Worm (Caenorhabditis elegans) whole organism, mixed stage, embryonic: ENCODE data around the gene ttr-5.
A peak's percentile ranks its signal among the peaks of the same experiment; 100 is the strongest.

Experiments used
- M03D4.4 ChIP-seq: sonication (generic microtip); optimal IDR thresholded peaks from 2 replicates; lab custom pipeline; 2017; ENCODE audit warnings: mild to moderate bottlenecking, missing genetic modification characterization, missing compliant biosample characterization
- bed-3 ChIP-seq: fragments of 200-800 bp; sonication (Bioruptor generic); optimal IDR thresholded peaks from 3 replicates; lab custom pipeline; 2018; ENCODE audit warnings: mild to moderate bottlenecking, missing genetic modification characterization, moderate library complexity, missing compliant biosample characterization
- blmp-1 ChIP-seq: fragments of 150-350 bp; optimal IDR thresholded peaks from 2 replicates; lab custom pipeline; 2014; ENCODE audit warnings: missing biosample characterization, missing genetic modification characterization
- ceh-39 ChIP-seq: fragments of 150-350 bp; optimal IDR thresholded peaks from 2 replicates; lab custom pipeline; 2014; ENCODE audit warnings: missing biosample characterization, missing genetic modification characterization
- ceh-43 ChIP-seq: fragments of 200-800 bp; sonication (Bioruptor generic); optimal IDR thresholded peaks from 2 replicates; lab custom pipeline; 2018; ENCODE audit warnings: mild to moderate bottlenecking, missing genetic modification characterization, moderate library complexity, missing compliant biosample characterization
- ceh-83 ChIP-seq: fragments of 200-800 bp; sonication (Bioruptor generic); optimal IDR thresholded peaks from 2 replicates; lab custom pipeline; 2018; ENCODE audit warnings: mild to moderate bottlenecking, missing genetic modification characterization, missing compliant biosample characterization
- ces-1 ChIP-seq: fragments of 150-350 bp; optimal IDR thresholded peaks from 2 replicates; lab custom pipeline; 2014; ENCODE audit warnings: missing biosample characterization, missing genetic modification reagents, missing genetic modification characterization
- cnd-1 ChIP-seq: fragments of 200-800 bp; sonication (Bioruptor generic); optimal IDR thresholded peaks from 2 replicates; lab custom pipeline; 2018; ENCODE audit warnings: mild to moderate bottlenecking, missing genetic modification characterization, missing compliant biosample characterization
- drap-1 ChIP-seq: fragments of 200-800 bp; sonication (Bioruptor generic); optimal IDR thresholded peaks from 3 replicates; lab custom pipeline; 2018; ENCODE audit warnings: mild to moderate bottlenecking, missing genetic modification characterization, missing compliant biosample characterization
- elt-1 ChIP-seq: sonication (generic microtip); optimal IDR thresholded peaks from 2 replicates; lab custom pipeline; 2017; ENCODE audit warnings: missing genetic modification characterization, mild to moderate bottlenecking, missing compliant biosample characterization, antibody characterized with exemption, moderate library complexity, borderline replicate concordance; ENCODE audit not compliant: insufficient read depth
- flh-1 ChIP-seq: fragments of 200-800 bp; sonication (Bioruptor generic); optimal IDR thresholded peaks from 2 replicates; lab custom pipeline; 2018; ENCODE audit warnings: mild to moderate bottlenecking, missing genetic modification characterization, moderate library complexity, missing compliant biosample characterization
- ham-2 ChIP-seq: fragments of 200-800 bp; sonication (Bioruptor generic); optimal IDR thresholded peaks from 2 replicates; lab custom pipeline; 2018; ENCODE audit warnings: mild to moderate bottlenecking, missing genetic modification characterization, missing compliant biosample characterization
- hlh-1 ChIP-seq: fragments of 150-350 bp; optimal IDR thresholded peaks from 2 replicates; lab custom pipeline; 2014; ENCODE audit warnings: missing biosample characterization, missing genetic modification reagents, missing genetic modification characterization
- lin-32 ChIP-seq: fragments of 200-800 bp; sonication (Bioruptor generic); optimal IDR thresholded peaks from 2 replicates; lab custom pipeline; 2018; ENCODE audit warnings: mild to moderate bottlenecking, missing genetic modification characterization, missing compliant biosample characterization
- lsy-2 ChIP-seq: fragments of 150-350 bp; optimal IDR thresholded peaks from 2 replicates; lab custom pipeline; 2014; ENCODE audit warnings: missing biosample characterization, missing genetic modification characterization
- mep-1 ChIP-seq: fragments of 150-350 bp; optimal IDR thresholded peaks from 2 replicates; lab custom pipeline; 2017; ENCODE audit warnings: missing biosample characterization, missing genetic modification reagents, missing genetic modification characterization, inconsistent platforms
- mls-2 ChIP-seq: sonication (generic microtip); optimal IDR thresholded peaks from 2 replicates; lab custom pipeline; 2016; ENCODE audit warnings: mild to moderate bottlenecking, missing genetic modification characterization, moderate library complexity, missing compliant biosample characterization
- nhr-2 ChIP-seq: fragments of 150-350 bp; optimal IDR thresholded peaks from 2 replicates; lab custom pipeline; 2014; ENCODE audit warnings: missing biosample characterization, missing genetic modification characterization
- nhr-237 ChIP-seq: fragments of 150-350 bp; optimal IDR thresholded peaks from 2 replicates; lab custom pipeline; 2014; ENCODE audit warnings: missing biosample characterization, missing genetic modification characterization
- nhr-28 ChIP-seq: fragments of 150-350 bp; optimal IDR thresholded peaks from 2 replicates; lab custom pipeline; 2014; ENCODE audit warnings: missing biosample characterization, missing genetic modification characterization
- nhr-76 ChIP-seq: sonication (generic microtip); optimal IDR thresholded peaks from 2 replicates; lab custom pipeline; 2017; ENCODE audit warnings: missing biosample characterization, missing genetic modification characterization
- pha-4 ChIP-seq: fragments of 150-350 bp; optimal IDR thresholded peaks from 2 replicates; lab custom pipeline; 2018; ENCODE audit warnings: missing biosample characterization, missing genetic modification reagents, missing genetic modification characterization
- tbx-8 ChIP-seq: fragments of 200-800 bp; sonication (Bioruptor generic); optimal IDR thresholded peaks from 2 replicates; lab custom pipeline; 2018; ENCODE audit warnings: mild to moderate bottlenecking, missing genetic modification characterization, moderate library complexity, missing compliant biosample characterization
- unc-120 ChIP-seq: sonication (generic microtip); optimal IDR thresholded peaks from 2 replicates; lab custom pipeline; 2017; ENCODE audit warnings: missing genetic modification characterization, missing compliant biosample characterization; ENCODE audit not compliant: poor library complexity, severe bottlenecking
- unc-62 ChIP-seq: fragments of 150-350 bp; optimal IDR thresholded peaks from 2 replicates; lab custom pipeline; 2014; ENCODE audit warnings: missing biosample characterization, missing genetic modification reagents, missing genetic modification characterization
- zip-8 ChIP-seq: fragments of 150-350 bp; optimal IDR thresholded peaks from 2 replicates; lab custom pipeline; 2014; ENCODE audit warnings: missing biosample characterization, missing genetic modification characterization

Gene ttr-5

ce11 chrIII:9344347-9344746, 14.2 kb downstream of the ttr-5 start, which contains the start of gene emb-9:
TSS of gene emb-9 (minus strand) at chrIII:9344447.
- no peak for TF ChIP-seq zip-8 (tag; lab: Kevin White, UChicago)

- TF ChIP-seq flh-1: no peak
- no peak for TF ChIP-seq lsy-2 (tag; lab: Kevin White, UChicago)
- no peak for TF ChIP-seq pha-4 (tag; lab: Kevin White, UChicago)
- TF ChIP-seq drap-1 (GFP tag; lab: Kevin White, UChicago): no peak
- no peak for TF ChIP-seq lin-32 (GFP tag; lab: Kevin White, UChicago)
- no peak for TF ChIP-seq nhr-28 (tag; lab: Kevin White, UChicago)
- TF ChIP-seq cnd-1 (tag; lab: Kevin White, UChicago): no peak
- no peak for TF ChIP-seq elt-1
- TF ChIP-seq zip-8 (tag; lab: Kevin White, UChicago): no peak
- TF ChIP-seq ces-1 (GFP tag; lab: Kevin White, UChicago): no peak
- TF ChIP-seq unc-62 (GFP tag; lab: Kevin White, UChicago): peak; percentile 98
- peak; percentile 99 for TF ChIP-seq hlh-1 (tag; lab: Kevin White, UChicago)
Measured at ce11 chrIII:9346114-9346513, 16.0 kb downstream of the ttr-5 start.

- TF ChIP-seq hlh-1 (tag; lab: Kevin White, UChicago) (peak; percentile 91), ceh-83 (GFP tag; lab: Kevin White, UChicago) (no peak), unc-62 (GFP tag; lab: Kevin White, UChicago) (peak; percentile 24)
Measured at ce11 chrIII:9346722-9347121, 16.6 kb downstream of the ttr-5 start.

- TF ChIP-seq pha-4 (tag; lab: Kevin White, UChicago) (peak; percentile 34), mls-2 (tag; lab: Kevin White, UChicago) (no peak)
Measured at ce11 chrIII:9353814-9354213, 23.7 kb downstream of the ttr-5 start.

- TF ChIP-seq nhr-76 (no peak), drap-1 (GFP tag; lab: Kevin White, UChicago) (no peak), lin-32 (GFP tag; lab: Kevin White, UChicago) (no peak), unc-62 (GFP tag; lab: Kevin White, UChicago) (no peak), pha-4 (tag; lab: Kevin White, UChicago) (no peak), unc-120 (tag; lab: Kevin White, UChicago) (no peak), nhr-2 (tag; lab: Kevin White, UChicago) (no peak), tbx-8 (GFP tag; lab: Kevin White, UChicago) (no peak), M03D4.4 (tag; lab: Kevin White, UChicago) (no peak), mep-1 (tag; lab: Kevin White, UChicago) (no peak), bed-3 (no peak), ceh-83 (GFP tag; lab: Kevin White, UChicago) (no peak), blmp-1 (tag; lab: Kevin White, UChicago) (no peak), ceh-43 (GFP tag; lab: Kevin White, UChicago) (no peak)
Measured at ce11 chrIII:9355412-9355969, 25.4 kb downstream of the ttr-5 start, which contains the start of gene chtb-1. TSS of gene chtb-1 (minus strand) at chrIII:9355462.

- TF ChIP-seq ham-2 (no peak), nhr-28 (tag; lab: Kevin White, UChicago) (no peak), zip-8 (tag; lab: Kevin White, UChicago) (no peak), unc-120 (tag; lab: Kevin White, UChicago) (no peak), lin-32 (GFP tag; lab: Kevin White, UChicago) (no peak), M03D4.4 (tag; lab: Kevin White, UChicago) (no peak), nhr-2 (tag; lab: Kevin White, UChicago) (no peak), nhr-237 (tag; lab: Kevin White, UChicago) (no peak), tbx-8 (GFP tag; lab: Kevin White, UChicago) (no peak), ceh-39 (no peak), bed-3 (no peak), drap-1 (GFP tag; lab: Kevin White, UChicago) (no peak), ceh-43 (GFP tag; lab: Kevin White, UChicago) (no peak), mls-2 (tag; lab: Kevin White, UChicago) (no peak)
Measured at ce11 chrIII:9359060-9359459, 28.9 kb downstream of the ttr-5 start, which contains the start of gene K04H4.5. TSS of gene K04H4.5 (plus strand) at chrIII:9359360.
